Worm (Caenorhabditis elegans): Measurements from ENCODE around the gene W09D6.5.

The W09D6.5 gene

DNA sequence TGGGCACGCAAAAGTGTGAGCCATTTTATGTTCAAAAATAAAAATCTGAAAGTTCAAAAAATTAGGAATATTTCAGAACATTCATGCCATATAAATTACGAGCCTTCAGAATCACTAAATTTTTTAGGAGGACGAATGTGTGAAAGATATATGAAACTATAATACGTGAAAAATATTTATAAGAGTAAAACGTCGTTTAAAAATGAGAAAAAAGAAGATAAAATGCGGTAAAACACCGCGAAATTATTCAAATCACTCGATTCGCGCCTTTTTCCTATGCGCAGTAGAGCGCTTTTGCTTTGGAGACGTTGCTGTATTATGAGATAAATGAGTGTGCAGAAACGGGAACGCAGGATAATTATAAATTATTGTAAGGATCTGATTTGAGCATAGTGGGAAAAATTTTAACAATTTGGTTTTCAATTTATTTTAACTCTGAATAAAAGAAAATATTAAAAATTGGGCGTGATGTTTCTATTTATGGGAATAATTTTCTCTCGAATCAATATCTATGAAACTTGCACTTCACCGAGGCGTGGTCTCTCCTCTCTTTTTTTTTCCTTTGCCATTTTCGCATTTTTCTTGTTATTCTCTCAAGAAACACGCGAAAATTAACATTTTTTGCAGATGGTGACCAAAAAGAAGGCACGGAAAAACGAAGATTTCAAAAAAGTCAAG, 31.0 kb downstream of the W09D6.5 start, which contains the start of the genes sup-35 and Y48A6C.4:
sup-35 (minus strand) TSS at position 51 of the 678 bp plus-strand sequence.
Y48A6C.4 (plus strand) TSS at position 628 of the 678 bp plus-strand sequence.
- peak; percentile 47 for TF ChIP-seq K02D7.2 (tag; optimal IDR thresholded peaks at IDR 0.05)
- peak; percentile 97 for TF ChIP-seq zip-5 (tag; optimal IDR thresholded peaks at IDR 0.05)
- TF ChIP-seq F13H6.1 (tag; optimal IDR thresholded peaks at IDR 0.05), result peak; percentile 89
- peak; percentile 14 for TF ChIP-seq ceh-48 (tag; optimal IDR thresholded peaks at IDR 0.05)
- peak; percentile 30 for TF ChIP-seq syd-9 (tag; optimal IDR thresholded peaks at IDR 0.05)
- TF ChIP-seq ceh-34 (tag; optimal IDR thresholded peaks at IDR 0.05), result peak; percentile 85
- peak; percentile 79 for TF ChIP-seq eyg-1 (tag; optimal IDR thresholded peaks at IDR 0.05)
- TF ChIP-seq ahr-1 (tag; optimal IDR thresholded peaks at IDR 0.05), result peak; percentile 96
- peak; percentile 81 for TF ChIP-seq pag-3 (tag; optimal IDR thresholded peaks at IDR 0.05; ENCODE audit: borderline replicate concordance)
- TF ChIP-seq ttx-3 (tag; optimal IDR thresholded peaks at IDR 0.05), result peak; percentile 59
- no peak for TF ChIP-seq fkh-10 (GFP tag; optimal IDR thresholded peaks at IDR 0.05)
- peak; percentile 82 for TF ChIP-seq hlh-15 (tag; optimal IDR thresholded peaks at IDR 0.05)
- peak; percentile 86 for TF ChIP-seq pqm-1 (tag; optimal IDR thresholded peaks at IDR 0.05)
- TF ChIP-seq hlh-6 (tag; optimal IDR thresholded peaks at IDR 0.05), result peak; percentile 28
- TF ChIP-seq ceh-14 (tag; optimal IDR thresholded peaks at IDR 0.05), result peak; percentile 96
- peak; percentile 43 for TF ChIP-seq pax-1 (tag; optimal IDR thresholded peaks at IDR 0.05)
- no peak for TF ChIP-seq ceh-9 (tag; optimal IDR thresholded peaks at IDR 0.05)
- TF ChIP-seq tbx-2 (tag; optimal IDR thresholded peaks at IDR 0.05), result peak; percentile 98
- TF ChIP-seq pat-9 (tag; optimal IDR thresholded peaks at IDR 0.05), result no peak
- peak; percentile 97 for TF ChIP-seq ref-2 (tag; optimal IDR thresholded peaks at IDR 0.05)
- TF ChIP-seq unc-3 (GFP tag; conservative IDR thresholded peaks at IDR 0.05), result no peak
- peak; percentile 71 for TF ChIP-seq unc-3 (tag; optimal IDR thresholded peaks at IDR 0.05)
- no peak for TF ChIP-seq ama-1 (optimal IDR thresholded peaks at IDR 0.05)
- peak; percentile 97 for TF ChIP-seq ets-4 (tag; optimal IDR thresholded peaks at IDR 0.05)
- TF ChIP-seq che-1 (tag; optimal IDR thresholded peaks at IDR 0.05), result peak; percentile 26
- TF ChIP-seq ceh-2 (tag; optimal IDR thresholded peaks at IDR 0.05), result peak; percentile 98
- TF ChIP-seq elt-2 (tag; optimal IDR thresholded peaks at IDR 0.05), result peak; percentile 95
- TF ChIP-seq fkh-6 (tag; optimal IDR thresholded peaks at IDR 0.05), result peak; percentile 74
- TF ChIP-seq sdc-2 (tag; optimal IDR thresholded peaks at IDR 0.05), result peak; percentile 19
- peak; percentile 84 for TF ChIP-seq rnt-1 (tag; optimal IDR thresholded peaks at IDR 0.05)
- peak; percentile 95 for TF ChIP-seq lim-6 (tag; optimal IDR thresholded peaks at IDR 0.05)
- TF ChIP-seq dve-1 (tag; optimal IDR thresholded peaks at IDR 0.05), result no peak
- no peak for TF ChIP-seq sox-2 (GFP tag; IDR thresholded peaks at IDR 0.05)
- TF ChIP-seq pha-2 (tag; optimal IDR thresholded peaks at IDR 0.05), result peak; percentile 72
- peak; percentile 95 for TF ChIP-seq hlh-8 (tag; optimal IDR thresholded peaks at IDR 0.05)
- no peak for TF ChIP-seq Y22D7AL.16 (tag; optimal IDR thresholded peaks at IDR 0.05)
- no peak for TF ChIP-seq nhr-11 (tag; optimal IDR thresholded peaks at IDR 0.05)
- peak; percentile 58 for TF ChIP-seq ceh-19 (GFP tag; optimal IDR thresholded peaks at IDR 0.05)
- peak; percentile 95 for TF ChIP-seq C08G9.2 (tag; optimal IDR thresholded peaks at IDR 0.05)
- peak; percentile 60 for TF ChIP-seq nfya-1 (tag; optimal IDR thresholded peaks at IDR 0.05)
- peak; percentile 11 for TF ChIP-seq unc-55 (GFP tag; optimal IDR thresholded peaks at IDR 0.05)
- TF ChIP-seq unc-86 (tag; optimal IDR thresholded peaks at IDR 0.05), result peak; percentile 83
- TF ChIP-seq K09A11.1 (tag; optimal IDR thresholded peaks at IDR 0.05; ENCODE audit: insufficient read depth), result no peak
- TF ChIP-seq fax-1 (tag; optimal IDR thresholded peaks at IDR 0.05), result peak; percentile 93
- peak; percentile 74 for TF ChIP-seq ceh-18 (tag; optimal IDR thresholded peaks at IDR 0.05)
- TF ChIP-seq npax-4 (tag; optimal IDR thresholded peaks at IDR 0.05), result peak; percentile 60
- TF ChIP-seq ceh-31 (tag; optimal IDR thresholded peaks at IDR 0.05), result peak; percentile 99
- peak; percentile 13 for TF ChIP-seq madf-2 (tag; optimal IDR thresholded peaks at IDR 0.05)
- TF ChIP-seq unc-42 (tag; optimal IDR thresholded peaks at IDR 0.05), result peak; percentile 93
- TF ChIP-seq sox-4 (tag; optimal IDR thresholded peaks at IDR 0.05), result no peak
- no peak for TF ChIP-seq odd-2 (tag; optimal IDR thresholded peaks at IDR 0.05)
- peak; percentile 88 for TF ChIP-seq mec-3 (tag; optimal IDR thresholded peaks at IDR 0.05; ENCODE audit: borderline replicate concordance)
- peak; percentile 70 for TF ChIP-seq ztf-16 (tag; optimal IDR thresholded peaks at IDR 0.05)
